Fruit fly (Drosophila melanogaster): ENCODE data around the gene fon.

- TF ChIP-seq Pif1A (GFP tag; optimal IDR thresholded peaks at IDR 0.05) (no peak), EcR (GFP tag; optimal IDR thresholded peaks at IDR 0.05) (no peak), Ets98B (GFP tag; IDR thresholded peaks at IDR 0.05) (no peak), CG32121 (GFP tag; IDR thresholded peaks at IDR 0.05) (no peak), CG9948 (tag; optimal IDR thresholded peaks at IDR 0.05) (no peak), CG8301 (tag; optimal IDR thresholded peaks at IDR 0.05) (no peak), CG12605 (GFP tag; IDR thresholded peaks at IDR 0.05) (no peak), Snoo (tag; optimal IDR thresholded peaks at IDR 0.05) (no peak), CG13204 (GFP tag; optimal IDR thresholded peaks at IDR 0.05) (no peak)
Observed at dm6 chr2L:19422642-19423041, 36.6 kb upstream of the fon start.
